Worm (Caenorhabditis elegans) whole organism, L1 larva: ENCODE data around the gene clc-4.

Experiments
- C04F5.9 ChIP-seq: sonication (generic microtip); optimal IDR thresholded peaks from 2 replicates; lab custom pipeline; 2016; ENCODE audit warnings: missing genetic modification characterization, missing compliant biosample characterization
- C16A3.4 ChIP-seq: fragments of 150-350 bp; optimal IDR thresholded peaks from 2 replicates; lab custom pipeline; 2014; ENCODE audit warnings: missing biosample characterization, missing genetic modification characterization
- F16B12.6 ChIP-seq: fragments of 150-350 bp; optimal IDR thresholded peaks from 2 replicates; lab custom pipeline; 2014; ENCODE audit warnings: missing biosample characterization, missing genetic modification characterization
- Y116A8C.19 ChIP-seq: sonication (generic microtip); optimal IDR thresholded peaks from 2 replicates; lab custom pipeline; 2016; ENCODE audit warnings: missing compliant biosample characterization, missing genetic modification characterization, borderline replicate concordance
- ama-1 ChIP-seq: fragments of 150-350 bp; optimal IDR thresholded peaks from 2 replicates; lab custom pipeline; 2014
- blmp-1 ChIP-seq: fragments of 150-350 bp; optimal IDR thresholded peaks from 2 replicates; lab custom pipeline; 2014; ENCODE audit warnings: missing biosample characterization, missing genetic modification characterization
- ceh-63 ChIP-seq: fragments of 200-800 bp; sonication (Bioruptor generic); optimal IDR thresholded peaks from 2 replicates; lab custom pipeline; 2018; ENCODE audit warnings: mild to moderate bottlenecking, missing genetic modification characterization, missing compliant biosample characterization
- ceh-8 ChIP-seq: fragments of 200-800 bp; sonication (Bioruptor generic); optimal IDR thresholded peaks from 2 replicates; lab custom pipeline; 2018; ENCODE audit warnings: mild to moderate bottlenecking, missing genetic modification characterization, moderate library complexity, missing compliant biosample characterization
- ceh-82 ChIP-seq, 3 experiments: fragments of 150-350 bp in 1 of 3; sonication (generic microtip) in 2 of 3; optimal IDR thresholded peaks; 2 replicates each; lab custom pipeline; 2014 to 2017; ENCODE audit warnings: missing biosample characterization in 3 of 3, missing genetic modification characterization in 3 of 3
- ceh-88 ChIP-seq: fragments of 200-800 bp; sonication (Bioruptor generic); IDR thresholded peaks from 2 replicates; pipeline ENCODE4 v1.3.6; 2022; ENCODE audit warnings: missing genetic modification characterization, missing compliant biosample characterization
- ces-1 ChIP-seq: fragments of 150-350 bp; optimal IDR thresholded peaks from 2 replicates; lab custom pipeline; 2014; ENCODE audit warnings: missing biosample characterization, missing genetic modification reagents, missing genetic modification characterization
- egl-13 ChIP-seq: sonication (generic microtip); optimal IDR thresholded peaks from 2 replicates; lab custom pipeline; 2016; ENCODE audit warnings: missing genotype, missing genetic modification reagents, missing genetic modification characterization, missing compliant biosample characterization
- elt-2 ChIP-seq: sonication (generic microtip); optimal IDR thresholded peaks from 2 replicates; lab custom pipeline; 2016; ENCODE audit warnings: missing genetic modification characterization, mild to moderate bottlenecking, inconsistent platforms, missing compliant biosample characterization, missing genetic modification reagents
- ets-5 ChIP-seq: fragments of 200-800 bp; sonication (Bioruptor generic); IDR thresholded peaks from 2 replicates; pipeline ENCODE4 v1.3.6; 2022; ENCODE audit warnings: missing genetic modification characterization, missing compliant biosample characterization
- fkh-10 ChIP-seq: sonication (generic microtip); optimal IDR thresholded peaks from 2 replicates; lab custom pipeline; 2017; ENCODE audit warnings: missing biosample characterization, missing genetic modification reagents, missing genetic modification characterization
- fkh-4 ChIP-seq: sonication (generic microtip); optimal IDR thresholded peaks from 2 replicates; lab custom pipeline; 2016; ENCODE audit warnings: missing compliant biosample characterization, missing genetic modification characterization, borderline replicate concordance
- fkh-8 ChIP-seq: sonication (generic microtip); optimal IDR thresholded peaks from 2 replicates; lab custom pipeline; 2016; ENCODE audit warnings: mild to moderate bottlenecking, missing genetic modification characterization, missing compliant biosample characterization
- hlh-4 ChIP-seq: sonication (generic microtip); optimal IDR thresholded peaks from 2 replicates; lab custom pipeline; 2016; ENCODE audit warnings: mild to moderate bottlenecking, missing genetic modification characterization, missing compliant biosample characterization
- hpl-2 ChIP-seq: fragments of 150-350 bp; optimal IDR thresholded peaks from 2 replicates; lab custom pipeline; 2014; ENCODE audit warnings: missing biosample characterization, missing genetic modification reagents, missing genetic modification characterization
- lin-14 ChIP-seq: fragments of 200-800 bp; sonication (Bioruptor generic); optimal IDR thresholded peaks from 2 replicates; lab custom pipeline; 2018; ENCODE audit warnings: mild to moderate bottlenecking, missing genetic modification characterization, moderate library complexity, missing compliant biosample characterization
- lin-39 ChIP-seq: fragments of 150-350 bp; optimal IDR thresholded peaks from 2 replicates; lab custom pipeline; 2014; ENCODE audit warnings: missing biosample characterization, missing genetic modification reagents, missing genetic modification characterization
- lir-3 ChIP-seq: sonication (generic microtip); optimal IDR thresholded peaks from 2 replicates; lab custom pipeline; 2016; ENCODE audit warnings: mild to moderate bottlenecking, missing genetic modification characterization, moderate library complexity, missing compliant biosample characterization; ENCODE audit not compliant: poor library complexity
- lsy-2 ChIP-seq, 2 experiments: fragments of 150-350 bp; optimal IDR thresholded peaks; 2 replicates each; lab custom pipeline; 2014; ENCODE audit warnings: missing biosample characterization in 2 of 2, missing genetic modification characterization in 2 of 2
- mdl-1 ChIP-seq, 2 experiments: fragments of 150-350 bp; optimal IDR thresholded peaks; 2 replicates each; lab custom pipeline; 2014 to 2017; ENCODE audit warnings: missing biosample characterization in 2 of 2, missing genetic modification characterization in 2 of 2, inconsistent platforms in 1 of 2
- nhr-12 ChIP-seq: sonication (generic microtip); optimal IDR thresholded peaks from 2 replicates; lab custom pipeline; 2017; ENCODE audit warnings: missing biosample characterization, missing genetic modification characterization
- nhr-237 ChIP-seq: fragments of 150-350 bp; optimal IDR thresholded peaks from 2 replicates; lab custom pipeline; 2014; ENCODE audit warnings: missing biosample characterization, missing genetic modification characterization
- nhr-47 ChIP-seq: sonication (generic microtip); optimal IDR thresholded peaks from 2 replicates; lab custom pipeline; 2016; ENCODE audit warnings: mild to moderate bottlenecking, missing genetic modification characterization, moderate library complexity, missing compliant biosample characterization
- nhr-71 ChIP-seq: sonication (generic microtip); optimal IDR thresholded peaks from 2 replicates; lab custom pipeline; 2016; ENCODE audit warnings: mild to moderate bottlenecking, missing genetic modification characterization, moderate library complexity, missing compliant biosample characterization
- nhr-84 ChIP-seq: sonication (generic microtip); optimal IDR thresholded peaks from 2 replicates; lab custom pipeline; 2017; ENCODE audit warnings: missing biosample characterization, missing genetic modification characterization
- nhr-85 ChIP-seq: sonication (generic microtip); peaks from one replicate; lab custom pipeline; 2016; ENCODE audit warnings: missing genetic modification characterization, inconsistent platforms, missing compliant biosample characterization
- nhr-90 ChIP-seq: sonication (generic microtip); optimal IDR thresholded peaks from 2 replicates; lab custom pipeline; 2016; ENCODE audit warnings: mild to moderate bottlenecking, missing genetic modification characterization, missing compliant biosample characterization; ENCODE audit not compliant: poor library complexity
- pax-3 ChIP-seq: fragments of 200-800 bp; sonication (Bioruptor generic); optimal IDR thresholded peaks from 2 replicates; lab custom pipeline; 2018; ENCODE audit warnings: mild to moderate bottlenecking, missing genetic modification characterization, moderate library complexity, missing compliant biosample characterization
- pqm-1 ChIP-seq: sonication (generic microtip); optimal IDR thresholded peaks from 3 replicates; lab custom pipeline; 2017; ENCODE audit warnings: missing biosample characterization, missing genetic modification characterization
- snpc-4 ChIP-seq: fragments of 150-350 bp; optimal IDR thresholded peaks from 2 replicates; lab custom pipeline; 2014; ENCODE audit warnings: missing biosample characterization, missing genetic modification characterization
- snu-23 ChIP-seq: sonication (generic microtip); optimal IDR thresholded peaks from 2 replicates; lab custom pipeline; 2016; ENCODE audit warnings: missing genetic modification characterization, missing compliant biosample characterization
- sptf-1 ChIP-seq: fragments of 150-350 bp; optimal IDR thresholded peaks from 2 replicates; lab custom pipeline; 2014; ENCODE audit warnings: missing biosample characterization, missing genetic modification characterization
- swsn-7 ChIP-seq: sonication (generic microtip); optimal IDR thresholded peaks from 2 replicates; lab custom pipeline; 2016; ENCODE audit warnings: missing genetic modification characterization, missing compliant biosample characterization
- unc-130 ChIP-seq: fragments of 150-350 bp; optimal IDR thresholded peaks from 2 replicates; lab custom pipeline; 2017; ENCODE audit warnings: missing biosample characterization, missing genetic modification characterization, inconsistent platforms
- unc-30 ChIP-seq: sonication (generic microtip); optimal IDR thresholded peaks from 2 replicates; lab custom pipeline; 2017; ENCODE audit warnings: missing biosample characterization, missing genetic modification characterization
- unc-86 ChIP-seq: sonication (generic microtip); optimal IDR thresholded peaks from 2 replicates; lab custom pipeline; 2016; ENCODE audit warnings: missing genetic modification characterization, missing compliant biosample characterization
- xbp-1 ChIP-seq: sonication (generic microtip); optimal IDR thresholded peaks from 2 replicates; lab custom pipeline; 2016; ENCODE audit warnings: missing genetic modification characterization, missing compliant biosample characterization
- zag-1 ChIP-seq: fragments of 150-350 bp; optimal IDR thresholded peaks from 2 replicates; lab custom pipeline; 2014; ENCODE audit warnings: missing biosample characterization, missing genetic modification characterization
- zip-4 ChIP-seq: fragments of 200-800 bp; sonication (Bioruptor generic); optimal IDR thresholded peaks from 2 replicates; lab custom pipeline; 2018; ENCODE audit warnings: mild to moderate bottlenecking, missing genetic modification characterization, moderate library complexity, missing compliant biosample characterization
- ztf-11 ChIP-seq, 2 experiments: sonication (generic microtip); optimal IDR thresholded peaks; 2 replicates each; lab custom pipeline; 2016 to 2017; ENCODE audit warnings: missing genetic modification characterization in 2 of 2, missing biosample characterization in 1 of 2, missing compliant biosample characterization in 1 of 2

The clc-4 gene

ce11 chrX:10766123-10766622 lies 17.5 kb downstream of the clc-4 start (continued):
- TF ChIP-seq fkh-10 (GFP tag; lab: Kevin White, UChicago) = peak; percentile 98
- no peak for TF ChIP-seq nhr-12
- peak; percentile 98 for TF ChIP-seq swsn-7 (tag; lab: Kevin White, UChicago)
- TF ChIP-seq ztf-11 (tag; optimal IDR thresholded peaks at IDR 0.05; lab: Kevin White, UChicago) = peak in 1 of 2 experiments; percentile 84
- peak; percentile 96 for TF ChIP-seq blmp-1 (tag; lab: Kevin White, UChicago)
- peak; percentile 63 for TF ChIP-seq zip-4 (GFP tag; lab: Kevin White, UChicago)
- TF ChIP-seq lsy-2 (tag; optimal IDR thresholded peaks at IDR 0.05; lab: Kevin White, UChicago) = peak; percentile 89 to 93
- TF ChIP-seq ama-1 (lab: Kevin White, UChicago) = peak; percentile 35
- TF ChIP-seq unc-30 (tag; lab: Kevin White, UChicago) = no peak
- peak; percentile 87 for TF ChIP-seq lir-3
- TF ChIP-seq lin-39 (tag; lab: Kevin White, UChicago) = peak; percentile 62
- peak; percentile 53 for TF ChIP-seq pqm-1 (tag; lab: Kevin White, UChicago)
- peak; percentile 80 for TF ChIP-seq pax-3 (tag; lab: Kevin White, UChicago)
- TF ChIP-seq, all 84 proteins: peak for 65

DNA sequence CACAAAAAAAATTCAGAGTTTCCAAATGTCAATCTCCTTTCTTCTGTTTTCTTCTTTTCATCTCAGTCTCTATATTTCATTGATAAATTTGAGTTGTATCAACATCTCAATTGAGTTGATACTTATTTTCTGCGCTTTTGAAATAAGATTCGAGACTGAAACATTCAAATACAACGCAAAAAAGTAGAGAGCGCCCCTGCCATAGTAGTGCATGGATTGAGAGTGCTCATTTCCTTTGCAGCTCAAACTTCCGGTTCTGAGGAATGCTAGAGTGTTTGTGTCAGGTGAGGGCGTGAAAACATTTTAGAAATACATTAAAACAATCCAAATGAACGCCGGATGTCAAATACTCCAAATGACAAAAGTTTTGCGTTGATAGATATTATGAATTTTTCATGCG lies 20.3 kb downstream of the clc-4 start:
- TF ChIP-seq unc-86 (tag; lab: Kevin White, UChicago) = peak; percentile 9
- no peak for TF ChIP-seq sptf-1 (tag; lab: Kevin White, UChicago)
- peak; percentile 50 for TF ChIP-seq lin-14
- no peak for TF ChIP-seq mdl-1 (tag; optimal IDR thresholded peaks at IDR 0.05; lab: Kevin White, UChicago)
- peak; percentile 45 for TF ChIP-seq egl-13 (tag; lab: Kevin White, UChicago)
- peak; percentile 26 for TF ChIP-seq nhr-47
- TF ChIP-seq fkh-8 (tag; lab: Kevin White, UChicago) = peak; percentile 31
- peak; percentile 42 for TF ChIP-seq nhr-85 (tag; lab: Kevin White, UChicago)
- no peak for TF ChIP-seq F16B12.6
- TF ChIP-seq ceh-63 (GFP tag; lab: Kevin White, UChicago) = no peak
- no peak for TF ChIP-seq fkh-4 (tag; lab: Kevin White, UChicago)
- no peak for TF ChIP-seq zag-1 (tag; lab: Kevin White, UChicago)
- no peak for TF ChIP-seq snpc-4 (tag; lab: Kevin White, UChicago)

- TF ChIP-seq xbp-1 (tag; lab: Kevin White, UChicago) = no peak
- TF ChIP-seq unc-130 (tag; lab: Kevin White, UChicago) = no peak
- TF ChIP-seq nhr-12 = no peak
- no peak for TF ChIP-seq zag-1 (tag; lab: Kevin White, UChicago)
- no peak for TF ChIP-seq ets-5 (GFP tag; lab: Robert Waterston, UW)
- TF ChIP-seq ces-1 = no peak
- TF ChIP-seq nhr-237 = no peak
- TF ChIP-seq Y116A8C.19 (tag; lab: Kevin White, UChicago) = no peak
- TF ChIP-seq ceh-82 (tag; optimal IDR thresholded peaks at IDR 0.05; lab: Kevin White, UChicago) = no peak
- TF ChIP-seq nhr-85 (tag; lab: Kevin White, UChicago) = no peak
- no peak for TF ChIP-seq zip-4 (GFP tag; lab: Kevin White, UChicago)
- no peak for TF ChIP-seq C04F5.9 (tag; lab: Kevin White, UChicago)
- TF ChIP-seq pax-3 (tag; lab: Kevin White, UChicago) = peak; percentile 64
- no peak for TF ChIP-seq nhr-84 (tag; lab: Kevin White, UChicago)
- TF ChIP-seq unc-86 (tag; lab: Kevin White, UChicago) = no peak
- TF ChIP-seq elt-2 (tag; lab: Kevin White, UChicago) = peak; percentile 10
- TF ChIP-seq nhr-90 = no peak
- TF ChIP-seq ceh-88 (GFP tag; lab: Robert Waterston, UW) = no peak
- TF ChIP-seq pqm-1 (tag; lab: Kevin White, UChicago) = no peak
- no peak for TF ChIP-seq fkh-4 (tag; lab: Kevin White, UChicago)
- TF ChIP-seq fkh-10 (GFP tag; lab: Kevin White, UChicago) = no peak
- peak; percentile 37 for TF ChIP-seq fkh-8 (tag; lab: Kevin White, UChicago)
- no peak for TF ChIP-seq ceh-8
- TF ChIP-seq nhr-71 (tag; lab: Kevin White, UChicago) = peak; percentile 38
- no peak for TF ChIP-seq snu-23 (GFP tag; lab: Kevin White, UChicago)
- TF ChIP-seq swsn-7 (tag; lab: Kevin White, UChicago) = no peak
- TF ChIP-seq C16A3.4 (tag; lab: Kevin White, UChicago) = no peak
- TF ChIP-seq hpl-2 (GFP tag; lab: Kevin White, UChicago) = no peak
- no peak for TF ChIP-seq egl-13 (tag; lab: Kevin White, UChicago)
- TF ChIP-seq lin-14 = peak; percentile 11
- no peak for TF ChIP-seq hlh-4 (tag; lab: Kevin White, UChicago)
These were observed 22.8 kb downstream of the clc-4 start for ce11 chrX:10760958-10761357.
